Worm (Caenorhabditis elegans) whole organism, L1 larva: Measurements from ENCODE around the gene T04A8.18.

Experiments
- C04F5.9 ChIP-seq: sonication (generic microtip); optimal IDR thresholded peaks from 2 replicates; lab custom pipeline; 2016; ENCODE audit warnings: missing genetic modification characterization, missing compliant biosample characterization
- C34B4.2 ChIP-seq: sonication (generic microtip); optimal IDR thresholded peaks from 2 replicates; lab custom pipeline; 2017; ENCODE audit warnings: mild to moderate bottlenecking, missing genetic modification characterization, missing compliant biosample characterization
- aly-2 ChIP-seq: fragments of 150-350 bp; optimal IDR thresholded peaks from 2 replicates; lab custom pipeline; 2014; ENCODE audit warnings: missing biosample characterization, missing genetic modification characterization
- blmp-1 ChIP-seq: fragments of 150-350 bp; optimal IDR thresholded peaks from 2 replicates; lab custom pipeline; 2014; ENCODE audit warnings: missing biosample characterization, missing genetic modification characterization
- ceh-63 ChIP-seq: fragments of 200-800 bp; sonication (Bioruptor generic); optimal IDR thresholded peaks from 2 replicates; lab custom pipeline; 2018; ENCODE audit warnings: mild to moderate bottlenecking, missing genetic modification characterization, missing compliant biosample characterization
- ceh-8 ChIP-seq: fragments of 200-800 bp; sonication (Bioruptor generic); optimal IDR thresholded peaks from 2 replicates; lab custom pipeline; 2018; ENCODE audit warnings: mild to moderate bottlenecking, missing genetic modification characterization, moderate library complexity, missing compliant biosample characterization
- ceh-82 ChIP-seq, 3 experiments: fragments of 150-350 bp in 1 of 3; sonication (generic microtip) in 2 of 3; optimal IDR thresholded peaks; 2 replicates each; lab custom pipeline; 2014 to 2017; ENCODE audit warnings: missing biosample characterization in 3 of 3, missing genetic modification characterization in 3 of 3
- ceh-88 ChIP-seq: fragments of 200-800 bp; sonication (Bioruptor generic); IDR thresholded peaks from 2 replicates; pipeline ENCODE4 v1.3.6; 2022; ENCODE audit warnings: missing genetic modification characterization, missing compliant biosample characterization
- ces-1 ChIP-seq: fragments of 150-350 bp; optimal IDR thresholded peaks from 2 replicates; lab custom pipeline; 2014; ENCODE audit warnings: missing biosample characterization, missing genetic modification reagents, missing genetic modification characterization
- dpl-1 ChIP-seq, 3 experiments: fragments of 150-350 bp in 2 of 3; sonication (generic microtip) in 1 of 3; optimal IDR thresholded peaks; 2 replicates each; lab custom pipeline; 2014 to 2017; ENCODE audit warnings: missing biosample characterization in 3 of 3, missing genetic modification characterization in 3 of 3, missing genetic modification reagents in 3 of 3
- dsc-1 ChIP-seq: sonication (generic microtip); optimal IDR thresholded peaks from 2 replicates; lab custom pipeline; 2016; ENCODE audit warnings: mild to moderate bottlenecking, missing genetic modification characterization, missing compliant biosample characterization
- efl-1 ChIP-seq, 4 experiments: fragments of 150-350 bp; optimal IDR thresholded peaks in 3 of 4; peaks in 1 of 4; 1 replicate in 1 of 4; 2 replicates in 3 of 4; lab custom pipeline; 2014; ENCODE audit warnings: missing biosample characterization in 2 of 4, missing genetic modification characterization in 2 of 4, missing genetic modification reagents in 2 of 4
- egl-27 ChIP-seq, 2 experiments: fragments of 150-350 bp in 1 of 2; sonication (generic microtip); optimal IDR thresholded peaks; 3 replicates each; lab custom pipeline; 2017 to 2018; ENCODE audit warnings: missing biosample characterization in 2 of 2, missing genetic modification characterization in 2 of 2, missing genetic modification reagents in 2 of 2
- elt-3 ChIP-seq, 6 experiments: fragments of 150-350 bp in 1 of 6; sonication (generic microtip); optimal IDR thresholded peaks; 2 replicates each; lab custom pipeline; 2017 to 2018; ENCODE audit warnings: missing biosample characterization in 6 of 6, missing genetic modification characterization in 6 of 6, inconsistent platforms in 1 of 6
- ets-5 ChIP-seq: fragments of 200-800 bp; sonication (Bioruptor generic); IDR thresholded peaks from 2 replicates; pipeline ENCODE4 v1.3.6; 2022; ENCODE audit warnings: missing genetic modification characterization, missing compliant biosample characterization
- fkh-10 ChIP-seq: sonication (generic microtip); optimal IDR thresholded peaks from 2 replicates; lab custom pipeline; 2017; ENCODE audit warnings: missing biosample characterization, missing genetic modification reagents, missing genetic modification characterization
- fkh-4 ChIP-seq: sonication (generic microtip); optimal IDR thresholded peaks from 2 replicates; lab custom pipeline; 2016; ENCODE audit warnings: missing compliant biosample characterization, missing genetic modification characterization, borderline replicate concordance
- fkh-8 ChIP-seq: sonication (generic microtip); optimal IDR thresholded peaks from 2 replicates; lab custom pipeline; 2016; ENCODE audit warnings: mild to moderate bottlenecking, missing genetic modification characterization, missing compliant biosample characterization
- hlh-4 ChIP-seq: sonication (generic microtip); optimal IDR thresholded peaks from 2 replicates; lab custom pipeline; 2016; ENCODE audit warnings: mild to moderate bottlenecking, missing genetic modification characterization, missing compliant biosample characterization
- hpl-2 ChIP-seq: fragments of 150-350 bp; optimal IDR thresholded peaks from 2 replicates; lab custom pipeline; 2014; ENCODE audit warnings: missing biosample characterization, missing genetic modification reagents, missing genetic modification characterization
- irx-1 ChIP-seq: sonication (generic microtip); optimal IDR thresholded peaks from 2 replicates; lab custom pipeline; 2016; ENCODE audit warnings: missing genetic modification characterization, missing compliant biosample characterization
- isw-1 ChIP-seq: fragments of 200-800 bp; sonication (Bioruptor generic); IDR thresholded peaks from 2 replicates; pipeline ENCODE4 v1.3.6; 2022; ENCODE audit warnings: missing genetic modification characterization, missing compliant biosample characterization
- jun-1 ChIP-seq: fragments of 150-350 bp; optimal IDR thresholded peaks from 2 replicates; lab custom pipeline; 2014; ENCODE audit warnings: missing biosample characterization, missing genetic modification reagents, missing genetic modification characterization
- lin-13 ChIP-seq: fragments of 150-350 bp; optimal IDR thresholded peaks from 2 replicates; lab custom pipeline; 2014; ENCODE audit warnings: missing biosample characterization, missing genetic modification reagents, missing genetic modification characterization
- lin-14 ChIP-seq: fragments of 200-800 bp; sonication (Bioruptor generic); optimal IDR thresholded peaks from 2 replicates; lab custom pipeline; 2018; ENCODE audit warnings: mild to moderate bottlenecking, missing genetic modification characterization, moderate library complexity, missing compliant biosample characterization
- lin-15B ChIP-seq: fragments of 150-350 bp; sonication (generic microtip); optimal IDR thresholded peaks from 3 replicates; lab custom pipeline; 2014; ENCODE audit warnings: missing biosample characterization, missing genetic modification characterization
- lin-39 ChIP-seq: fragments of 150-350 bp; optimal IDR thresholded peaks from 2 replicates; lab custom pipeline; 2014; ENCODE audit warnings: missing biosample characterization, missing genetic modification reagents, missing genetic modification characterization
- mdl-1 ChIP-seq, 2 experiments: fragments of 150-350 bp; optimal IDR thresholded peaks; 2 replicates each; lab custom pipeline; 2014 to 2017; ENCODE audit warnings: missing biosample characterization in 2 of 2, missing genetic modification characterization in 2 of 2, inconsistent platforms in 1 of 2
- mep-1 ChIP-seq: fragments of 150-350 bp; optimal IDR thresholded peaks from 2 replicates; lab custom pipeline; 2014; ENCODE audit warnings: missing biosample characterization, missing genetic modification characterization
- nhr-28 ChIP-seq: fragments of 150-350 bp; optimal IDR thresholded peaks from 2 replicates; lab custom pipeline; 2014; ENCODE audit warnings: missing biosample characterization, missing genetic modification characterization
- nhr-47 ChIP-seq: sonication (generic microtip); optimal IDR thresholded peaks from 2 replicates; lab custom pipeline; 2016; ENCODE audit warnings: mild to moderate bottlenecking, missing genetic modification characterization, moderate library complexity, missing compliant biosample characterization
- nhr-71 ChIP-seq: sonication (generic microtip); optimal IDR thresholded peaks from 2 replicates; lab custom pipeline; 2016; ENCODE audit warnings: mild to moderate bottlenecking, missing genetic modification characterization, moderate library complexity, missing compliant biosample characterization
- nhr-76 ChIP-seq: sonication (generic microtip); optimal IDR thresholded peaks from 2 replicates; lab custom pipeline; 2017; ENCODE audit warnings: missing biosample characterization, missing genetic modification characterization
- nhr-77 ChIP-seq: fragments of 150-350 bp; optimal IDR thresholded peaks from 2 replicates; lab custom pipeline; 2014; ENCODE audit warnings: missing biosample characterization, missing genetic modification characterization
- pax-3 ChIP-seq: fragments of 200-800 bp; sonication (Bioruptor generic); optimal IDR thresholded peaks from 2 replicates; lab custom pipeline; 2018; ENCODE audit warnings: mild to moderate bottlenecking, missing genetic modification characterization, moderate library complexity, missing compliant biosample characterization
- rnt-1 ChIP-seq: sonication (generic microtip); optimal IDR thresholded peaks from 2 replicates; lab custom pipeline; 2016; ENCODE audit warnings: mild to moderate bottlenecking, missing genetic modification characterization, moderate library complexity, missing compliant biosample characterization
- skn-1 ChIP-seq: fragments of 150-350 bp; optimal IDR thresholded peaks from 2 replicates; lab custom pipeline; 2014; ENCODE audit warnings: missing biosample characterization, missing genetic modification characterization
- sptf-1 ChIP-seq: fragments of 150-350 bp; optimal IDR thresholded peaks from 2 replicates; lab custom pipeline; 2014; ENCODE audit warnings: missing biosample characterization, missing genetic modification characterization
- sup-37 ChIP-seq: fragments of 200-800 bp; sonication (Bioruptor generic); optimal IDR thresholded peaks from 2 replicates; lab custom pipeline; 2018; ENCODE audit warnings: mild to moderate bottlenecking, missing genetic modification characterization, missing compliant biosample characterization
- swsn-7 ChIP-seq: sonication (generic microtip); optimal IDR thresholded peaks from 2 replicates; lab custom pipeline; 2016; ENCODE audit warnings: missing genetic modification characterization, missing compliant biosample characterization
- tlp-1 ChIP-seq: fragments of 150-350 bp; optimal IDR thresholded peaks from 2 replicates; lab custom pipeline; 2014; ENCODE audit warnings: missing biosample characterization, missing genetic modification characterization
- unc-130 ChIP-seq: fragments of 150-350 bp; optimal IDR thresholded peaks from 2 replicates; lab custom pipeline; 2017; ENCODE audit warnings: missing biosample characterization, missing genetic modification characterization, inconsistent platforms
- unc-30 ChIP-seq: sonication (generic microtip); optimal IDR thresholded peaks from 2 replicates; lab custom pipeline; 2017; ENCODE audit warnings: missing biosample characterization, missing genetic modification characterization
- unc-86 ChIP-seq: sonication (generic microtip); optimal IDR thresholded peaks from 2 replicates; lab custom pipeline; 2016; ENCODE audit warnings: missing genetic modification characterization, missing compliant biosample characterization
- unc-98 ChIP-seq: fragments of 200-800 bp; sonication (Bioruptor generic); IDR thresholded peaks from 2 replicates; pipeline ENCODE4 v1.3.6; 2022; ENCODE audit warnings: missing genetic modification characterization, missing compliant biosample characterization
- zag-1 ChIP-seq: fragments of 150-350 bp; optimal IDR thresholded peaks from 2 replicates; lab custom pipeline; 2014; ENCODE audit warnings: missing biosample characterization, missing genetic modification characterization
- zip-4 ChIP-seq: fragments of 200-800 bp; sonication (Bioruptor generic); optimal IDR thresholded peaks from 2 replicates; lab custom pipeline; 2018; ENCODE audit warnings: mild to moderate bottlenecking, missing genetic modification characterization, moderate library complexity, missing compliant biosample characterization
- ztf-4 ChIP-seq: fragments of 150-350 bp; optimal IDR thresholded peaks from 2 replicates; lab custom pipeline; 2014; ENCODE audit warnings: missing biosample characterization, missing genetic modification characterization

The T04A8.18 gene

ce11 chrIII:4666753-4667400 is 42.1 kb upstream of the T04A8.18 start (continued):
- TF ChIP-seq swsn-7 (tag; lab: Kevin White, UChicago) (peak; percentile 46), zag-1 (tag; lab: Kevin White, UChicago) (no peak), ets-5 (GFP tag; lab: Robert Waterston, UW) (no peak), dpl-1 (GFP tag; optimal IDR thresholded peaks at IDR 0.05; lab: Kevin White, UChicago) (peak in 2 of 3 experiments; percentile 3 to 24), zip-4 (GFP tag; lab: Kevin White, UChicago) (no peak), pax-3 (tag; lab: Kevin White, UChicago) (no peak), isw-1 (GFP tag; lab: Robert Waterston, UW) (no peak), lin-39 (no peak), irx-1 (tag; lab: Kevin White, UChicago) (no peak), lin-13 (GFP tag; lab: Kevin White, UChicago) (no peak), lin-14 (GFP tag; lab: Kevin White, UChicago) (peak; percentile 94), lin-15B (tag; lab: Kevin White, UChicago) (no peak), hlh-4 (tag; lab: Kevin White, UChicago) (no peak), nhr-28 (tag; lab: Kevin White, UChicago) (no peak), nhr-47 (tag; lab: Kevin White, UChicago) (peak; percentile 51), nhr-77 (tag; lab: Kevin White, UChicago) (peak; percentile 22), ceh-82 (tag; optimal IDR thresholded peaks at IDR 0.05; lab: Kevin White, UChicago) (peak in 2 of 3 experiments; percentile 22 to 63), nhr-76 (no peak), tlp-1 (no peak), ceh-63 (GFP tag; lab: Kevin White, UChicago) (no peak), unc-98 (GFP tag; lab: Robert Waterston, UW) (no peak), blmp-1 (tag; lab: Kevin White, UChicago) (peak; percentile 87), aly-2 (tag; lab: Kevin White, UChicago) (no peak), ces-1 (GFP tag; lab: Kevin White, UChicago) (no peak), C34B4.2 (tag; lab: Kevin White, UChicago) (no peak), rnt-1 (tag; lab: Kevin White, UChicago) (peak; percentile 29), C04F5.9 (no peak), fkh-10 (no peak), fkh-4 (tag; lab: Kevin White, UChicago) (no peak), fkh-8 (tag; lab: Kevin White, UChicago) (peak; percentile 43), unc-30 (tag; lab: Kevin White, UChicago) (no peak), efl-1 (optimal IDR thresholded peaks at IDR 0.05; lab: Kevin White, UChicago) (peak; percentile 36 to 37), efl-1 (GFP tag; optimal IDR thresholded peaks at IDR 0.05 in 1 of 2; lab: Kevin White, UChicago) (peak; percentile 21 to 95), jun-1 (no peak), ceh-88 (GFP tag; lab: Robert Waterston, UW) (no peak), ceh-8 (no peak), ztf-4 (no peak), sptf-1 (no peak), mdl-1 (tag; optimal IDR thresholded peaks at IDR 0.05; lab: Kevin White, UChicago) (peak in 1 of 2 experiments; percentile 32), hpl-2 (GFP tag; lab: Kevin White, UChicago) (no peak), egl-27 (tag; optimal IDR thresholded peaks at IDR 0.05; lab: Kevin White, UChicago) (no peak), unc-130 (no peak), mep-1 (tag; lab: Kevin White, UChicago) (peak; percentile 66), unc-86 (tag; lab: Kevin White, UChicago) (peak; percentile 25), nhr-71 (tag; lab: Kevin White, UChicago) (peak; percentile 61), elt-3 (tag; optimal IDR thresholded peaks at IDR 0.05; lab: Kevin White, UChicago) (no peak), sup-37 (GFP tag; lab: Kevin White, UChicago) (no peak), dsc-1 (tag; lab: Kevin White, UChicago) (no peak), skn-1 (tag; lab: Kevin White, UChicago) (peak; percentile 71)
